Fruit fly (Drosophila melanogaster): ENCODE data around the gene Cpr12A.
A peak's percentile ranks its signal among the peaks of the same experiment; 100 is the strongest.

- TF ChIP-seq sage (GFP tag; optimal IDR thresholded peaks at IDR 0.05) = no peak
- TF ChIP-seq psq (GFP tag; optimal IDR thresholded peaks at IDR 0.05) = peak; percentile 25
- no peak for TF ChIP-seq Vsx2 (GFP tag; optimal IDR thresholded peaks at IDR 0.05; ENCODE audit: partially characterized antibody)
- no peak for TF ChIP-seq usp (GFP tag; optimal IDR thresholded peaks at IDR 0.05)
- TF ChIP-seq Hr78 (GFP tag; optimal IDR thresholded peaks at IDR 0.05) = no peak
- peak in 1 of 2 experiments; percentile 52 for TF ChIP-seq foxo (GFP tag; optimal IDR thresholded peaks at IDR 0.05)
- TF ChIP-seq Mio (GFP tag; optimal IDR thresholded peaks at IDR 0.05) = no peak
- TF ChIP-seq pan (optimal IDR thresholded peaks at IDR 0.05) = no peak
- no peak for TF ChIP-seq lola (GFP tag; optimal IDR thresholded peaks at IDR 0.05)
- no peak for TF ChIP-seq Abd-B (GFP tag; optimal IDR thresholded peaks at IDR 0.05)
- no peak for TF ChIP-seq Sp1 (GFP tag; optimal IDR thresholded peaks at IDR 0.05)
- TF ChIP-seq CG32264 (GFP tag; optimal IDR thresholded peaks at IDR 0.05) = no peak
- TF ChIP-seq fru (GFP tag; optimal IDR thresholded peaks at IDR 0.05) = peak; percentile 57
These were observed 24.7 kb downstream of the Cpr12A start for dm6 chrX:13568127-13568526.

Measured in whole organism, wandering third instar larva.